Fruit fly (Drosophila melanogaster): ENCODE results near the gene GluRIIC.

The GluRIIC gene

DNA sequence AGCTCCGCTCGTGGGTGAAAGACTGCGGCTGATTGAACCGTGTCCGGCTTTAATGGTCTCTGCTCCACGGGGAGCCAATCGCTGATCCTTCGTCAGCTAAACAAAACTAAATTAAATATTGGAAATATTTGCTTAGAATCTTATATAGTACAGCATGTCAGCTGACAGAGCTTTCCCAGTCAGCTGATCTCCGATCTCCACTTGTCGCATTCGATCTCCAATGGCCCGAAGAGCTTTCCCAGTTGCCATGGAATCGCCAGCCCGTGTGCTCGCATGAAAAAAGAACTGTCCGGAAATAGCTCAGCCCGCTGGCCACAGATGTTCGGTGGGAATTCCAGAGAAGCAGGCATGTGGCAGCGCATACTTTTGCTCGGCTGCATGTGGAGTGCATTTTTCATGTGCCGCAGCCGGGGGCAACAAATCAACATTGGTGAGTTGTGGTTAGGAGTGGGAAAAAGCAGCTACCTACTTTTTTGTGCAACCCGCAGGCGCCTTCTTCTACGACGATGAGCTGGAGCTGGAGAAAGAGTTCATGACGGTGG is at the start of gene GluRIIC:
GluRIIC (plus strand) TSS at position 237 of the 542 bp plus-strand sequence.
- TF ChIP-seq CG12219 (GFP tag; optimal IDR thresholded peaks at IDR 0.05) = no peak
- TF ChIP-seq Awh (GFP tag; IDR thresholded peaks at IDR 0.05) = peak; percentile 12; the same call in 1 of the 2 replicates
- TF ChIP-seq Lhr (GFP tag; optimal IDR thresholded peaks at IDR 0.05) = no peak
- TF ChIP-seq Dip3 (GFP tag; optimal IDR thresholded peaks at IDR 0.05) = no peak
- no peak for TF ChIP-seq hbn (GFP tag; IDR thresholded peaks at IDR 0.05; ENCODE audit: partially characterized antibody)
- TF ChIP-seq Med (GFP tag) = peak; percentile 51
- TF ChIP-seq CG8765 (GFP tag; IDR thresholded peaks at IDR 0.05) = no peak
- no peak for TF ChIP-seq Optix (GFP tag; IDR thresholded peaks at IDR 0.05)
- no peak for TF ChIP-seq rib (GFP tag; IDR thresholded peaks at IDR 0.05)
- TF ChIP-seq Sox100B (GFP tag; optimal IDR thresholded peaks at IDR 0.05) = no peak
- no peak for TF ChIP-seq GATAe (GFP tag; conservative IDR thresholded peaks at IDR 0.05)
- TF ChIP-seq CG12071 (GFP tag; optimal IDR thresholded peaks at IDR 0.05) = no peak
- no peak for TF ChIP-seq sim (GFP tag; IDR thresholded peaks at IDR 0.05)
- TF ChIP-seq CG7357 (GFP tag; IDR thresholded peaks at IDR 0.05) = 0 out of 3 replicates have a peak, but pooled peaks have one; percentile 12
- TF ChIP-seq Lim3 (GFP tag; IDR thresholded peaks at IDR 0.05) = no peak
- peak; percentile 72 for TF ChIP-seq Ets65A (GFP tag)
- no peak for TF ChIP-seq CG17829 (tag; optimal IDR thresholded peaks at IDR 0.05)
- TF ChIP-seq klu (GFP tag; IDR thresholded peaks at IDR 0.05) = no peak
- TF ChIP-seq PHDP (tag; optimal IDR thresholded peaks at IDR 0.05) = no peak
- TF ChIP-seq CG8944 (GFP tag; optimal IDR thresholded peaks at IDR 0.05) = no peak
- TF ChIP-seq sc (optimal IDR thresholded peaks at IDR 0.05) = no peak
- no peak for TF ChIP-seq sc (GFP tag; optimal IDR thresholded peaks at IDR 0.05)
- TF ChIP-seq dpn (GFP tag; optimal IDR thresholded peaks at IDR 0.05) = no peak
- TF ChIP-seq CG3281 (GFP tag; optimal IDR thresholded peaks at IDR 0.05) = no peak
- TF ChIP-seq CG15514 (GFP tag; optimal IDR thresholded peaks at IDR 0.05) = no peak
- TF ChIP-seq HLH3B (GFP tag; IDR thresholded peaks at IDR 0.05) = no peak
- no peak for TF ChIP-seq Trl (optimal IDR thresholded peaks at IDR 0.05)
- no peak for TF ChIP-seq Trl (GFP tag; optimal IDR thresholded peaks at IDR 0.05)
- TF ChIP-seq ab (GFP tag; optimal IDR thresholded peaks at IDR 0.05) = no peak
- no peak for TF ChIP-seq gro (GFP tag; optimal IDR thresholded peaks at IDR 0.05)
- TF ChIP-seq dmrt11E (tag; optimal IDR thresholded peaks at IDR 0.05) = no peak
- TF ChIP-seq crp (GFP tag; optimal IDR thresholded peaks at IDR 0.05) = peak in 1 of 2 experiments; percentile 53
- no peak for TF ChIP-seq ato (GFP tag; IDR thresholded peaks at IDR 0.05; ENCODE audit: partially characterized antibody)
- TF ChIP-seq NC2β (GFP tag; optimal IDR thresholded peaks at IDR 0.05) = no peak
- TF ChIP-seq sima (GFP tag; optimal IDR thresholded peaks at IDR 0.05) = no peak
- no peak for TF ChIP-seq CoRest (tag; optimal IDR thresholded peaks at IDR 0.05)
- no peak for TF ChIP-seq sug (tag; optimal IDR thresholded peaks at IDR 0.05)
- no peak for TF ChIP-seq gt (GFP tag; IDR thresholded peaks at IDR 0.05)
- TF ChIP-seq twi (tag; optimal IDR thresholded peaks at IDR 0.05) = peak; percentile 87
- no peak for TF ChIP-seq CG8388 (GFP tag; optimal IDR thresholded peaks at IDR 0.05)
- no peak for TF ChIP-seq Hey (tag; optimal IDR thresholded peaks at IDR 0.05)
- TF ChIP-seq CG15696 (tag; optimal IDR thresholded peaks at IDR 0.05) = no peak
- TF ChIP-seq h (optimal IDR thresholded peaks at IDR 0.05) = no peak
- no peak for TF ChIP-seq CG2199 (GFP tag; IDR thresholded peaks at IDR 0.05)
- no peak for TF ChIP-seq chn (GFP tag; optimal IDR thresholded peaks at IDR 0.05)
- TF ChIP-seq br (optimal IDR thresholded peaks at IDR 0.05) = no peak
- no peak for TF ChIP-seq insv (GFP tag; optimal IDR thresholded peaks at IDR 0.05)
- no peak for TF ChIP-seq Blimp-1 (GFP tag; optimal IDR thresholded peaks at IDR 0.05)
- TF ChIP-seq CG2875 (GFP tag; optimal IDR thresholded peaks at IDR 0.05) = no peak
- TF ChIP-seq H2.0 (GFP tag; IDR thresholded peaks at IDR 0.05) = no peak
- peak; percentile 40 for TF ChIP-seq sd (tag; optimal IDR thresholded peaks at IDR 0.05)
- TF ChIP-seq CG11398 (GFP tag; optimal IDR thresholded peaks at IDR 0.05) = no peak
- TF ChIP-seq dysf (GFP tag; IDR thresholded peaks at IDR 0.05) = no peak
